Fruit fly (Drosophila melanogaster) S2 (cell line): ENCODE data around the gene CG42637.

ENCODE experiments used
- CG8478 ChIP-seq: fragments of >200 bp; optimal IDR thresholded peaks from 2 replicates; lab custom pipeline; 2018
- CTCF ChIP-seq, 2 experiments: fragments of >200 bp; optimal IDR thresholded peaks; 2 replicates each; lab custom pipeline; 2018

- TF ChIP-seq CTCF (optimal IDR thresholded peaks at IDR 0.05; lab: Kevin White, UChicago) (no peak), CG8478 (lab: Kevin White, UChicago) (no peak)
Observed at dm6 chr3L:19818701-19819100, 25.3 kb upstream of the CG42637 start.
